Worm (Caenorhabditis elegans) whole organism, early embryonic: ENCODE data around the gene ZC317.2.

Source experiments
- B0310.2 ChIP-seq: sonication (generic microtip); optimal IDR thresholded peaks from 2 replicates; lab custom pipeline; 2016; ENCODE audit warnings: mild to moderate bottlenecking, missing genetic modification characterization, missing compliant biosample characterization
- F13C5.2 ChIP-seq: sonication (generic microtip); optimal IDR thresholded peaks from 2 replicates; lab custom pipeline; 2017; ENCODE audit warnings: mild to moderate bottlenecking, missing genetic modification characterization, inconsistent platforms, missing compliant biosample characterization
- aly-1 ChIP-seq: sonication (generic microtip); optimal IDR thresholded peaks from 2 replicates; lab custom pipeline; 2016; ENCODE audit warnings: missing genetic modification characterization, missing compliant biosample characterization
- ama-1 ChIP-seq: fragments of 150-350 bp; optimal IDR thresholded peaks from 2 replicates; lab custom pipeline; 2014
- ceh-13 ChIP-seq: fragments of 200-800 bp; sonication (Bioruptor generic); optimal IDR thresholded peaks from 2 replicates; lab custom pipeline; 2018; ENCODE audit warnings: mild to moderate bottlenecking, missing genetic modification characterization, missing compliant biosample characterization
- ceh-36 ChIP-seq: sonication (generic microtip); optimal IDR thresholded peaks from 2 replicates; lab custom pipeline; 2016; ENCODE audit warnings: missing genetic modification characterization, inconsistent platforms, missing compliant biosample characterization
- ets-7 ChIP-seq: sonication (generic microtip); optimal IDR thresholded peaks from 2 replicates; lab custom pipeline; 2016; ENCODE audit warnings: missing genotype, missing genetic modification characterization, missing compliant biosample characterization
- flt-1 ChIP-seq: fragments of 200-800 bp; sonication (Bioruptor generic); IDR thresholded peaks from 2 replicates; pipeline ENCODE4 v1.3.6; 2022; ENCODE audit warnings: missing genetic modification characterization, missing compliant biosample characterization
- hmbx-1 ChIP-seq: sonication (generic microtip); optimal IDR thresholded peaks from 2 replicates; lab custom pipeline; 2016; ENCODE audit warnings: mild to moderate bottlenecking, missing genetic modification characterization, missing compliant biosample characterization
- hmg-4 ChIP-seq: fragments of 200-800 bp; sonication (Bioruptor generic); optimal IDR thresholded peaks from 2 replicates; lab custom pipeline; 2018; ENCODE audit warnings: mild to moderate bottlenecking, missing genetic modification characterization, missing compliant biosample characterization
- hnd-1 ChIP-seq: sonication (generic microtip); optimal IDR thresholded peaks from 2 replicates; lab custom pipeline; 2016; ENCODE audit warnings: missing genetic modification characterization, missing compliant biosample characterization
- pes-1 ChIP-seq: fragments of 200-800 bp; sonication (Bioruptor generic); IDR thresholded peaks from 2 replicates; pipeline ENCODE4 v1.3.6; 2022; ENCODE audit warnings: missing genetic modification reagents, missing genetic modification characterization, missing compliant biosample characterization
- scrt-1 ChIP-seq: fragments of 200-800 bp; sonication (Bioruptor generic); IDR thresholded peaks from 2 replicates; pipeline ENCODE4 v1.3.6; 2022; ENCODE audit warnings: missing genetic modification characterization, missing compliant biosample characterization
- sea-1 ChIP-seq: fragments of 200-800 bp; sonication (Bioruptor generic); conservative IDR thresholded peaks from 2 replicates; pipeline ENCODE4 v1.3.6; 2022; ENCODE audit warnings: missing genetic modification characterization, missing compliant biosample characterization
- tbx-11 ChIP-seq: fragments of 200-800 bp; sonication (Bioruptor generic); IDR thresholded peaks from 2 replicates; pipeline ENCODE4 v1.3.6; 2022; ENCODE audit warnings: missing genetic modification characterization, missing compliant biosample characterization
- tbx-37 ChIP-seq: fragments of 200-800 bp; sonication (Bioruptor generic); conservative IDR thresholded peaks from 2 replicates; pipeline ENCODE4 v1.3.6; 2022; ENCODE audit warnings: missing genetic modification reagents, missing genetic modification characterization, missing compliant biosample characterization
- tra-4 ChIP-seq: sonication (generic microtip); optimal IDR thresholded peaks from 2 replicates; lab custom pipeline; 2017; ENCODE audit warnings: missing genetic modification characterization, missing compliant biosample characterization

ZC317.2 gene

DNA sequence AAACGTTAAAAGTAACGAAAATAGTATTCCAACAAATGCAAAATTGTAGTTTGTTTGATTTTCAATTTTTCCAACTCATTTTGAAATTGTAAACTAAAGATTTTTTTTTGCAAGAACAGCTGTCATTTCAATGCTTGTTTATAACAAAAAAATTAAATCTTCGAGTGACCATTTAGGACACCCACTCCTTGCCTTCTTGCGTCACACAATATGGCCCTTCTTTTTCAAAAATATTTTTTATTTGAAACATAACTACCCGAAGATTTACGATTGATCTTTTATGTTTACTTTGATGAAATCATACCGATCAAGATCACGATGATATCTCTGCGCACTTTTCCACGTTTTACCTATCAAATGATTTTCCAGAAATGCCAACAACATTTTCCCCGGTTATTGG, at the start of gene ZC317.2:
ZC317.2 (plus strand) TSS at position 301 of the 400 bp plus-strand sequence.
- TF ChIP-seq hnd-1 (tag; lab: Kevin White, UChicago) = no peak
- TF ChIP-seq flt-1 = no peak
- no peak for TF ChIP-seq B0310.2 (tag; lab: Kevin White, UChicago)
- TF ChIP-seq ama-1 (lab: Kevin White, UChicago) = no peak
- TF ChIP-seq pes-1 (GFP tag; lab: Robert Waterston, UW) = no peak
- TF ChIP-seq ets-7 (tag; lab: Kevin White, UChicago) = no peak
- no peak for TF ChIP-seq sea-1 (GFP tag; lab: Robert Waterston, UW)
- no peak for TF ChIP-seq hmg-4 (GFP tag; lab: Kevin White, UChicago)
- TF ChIP-seq ceh-13 = no peak
- no peak for TF ChIP-seq tbx-37 (GFP tag; lab: Robert Waterston, UW)
- no peak for TF ChIP-seq ceh-36
- TF ChIP-seq hmbx-1 = no peak
- no peak for TF ChIP-seq tbx-11 (GFP tag; lab: Robert Waterston, UW)
- TF ChIP-seq F13C5.2 (tag; lab: Kevin White, UChicago) = no peak
- TF ChIP-seq aly-1 (tag; lab: Kevin White, UChicago) = no peak
- TF ChIP-seq scrt-1 = no peak
- no peak for TF ChIP-seq tra-4 (tag; lab: Kevin White, UChicago)

DNA sequence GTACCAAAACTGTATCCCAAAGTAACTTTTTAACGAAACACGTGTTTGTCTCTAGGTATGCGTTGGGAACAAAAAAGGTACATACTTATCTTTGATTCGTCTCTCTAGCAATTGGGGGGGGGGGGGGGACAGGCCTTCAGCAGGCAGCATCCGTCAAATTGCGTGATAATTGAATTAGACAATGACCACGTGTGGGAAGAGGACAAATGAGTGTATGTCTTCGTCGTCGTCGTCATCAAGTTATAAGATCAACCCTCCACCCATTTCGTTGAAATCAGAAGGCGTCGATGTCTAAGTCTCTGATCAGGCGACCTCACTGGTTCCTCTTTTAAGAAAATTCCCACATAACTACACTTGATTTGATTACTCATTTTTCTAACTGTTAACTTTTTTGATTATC, 49.2 kb upstream of the ZC317.2 start, which contains the start of gene F08F3.4:
F08F3.4 (plus strand) TSS at position 277 of the 400 bp plus-strand sequence.
- TF ChIP-seq ceh-13 (no peak), B0310.2 (tag; lab: Kevin White, UChicago) (no peak), tbx-37 (GFP tag; lab: Robert Waterston, UW) (no peak), aly-1 (tag; lab: Kevin White, UChicago) (no peak), ceh-36 (no peak)

DNA sequence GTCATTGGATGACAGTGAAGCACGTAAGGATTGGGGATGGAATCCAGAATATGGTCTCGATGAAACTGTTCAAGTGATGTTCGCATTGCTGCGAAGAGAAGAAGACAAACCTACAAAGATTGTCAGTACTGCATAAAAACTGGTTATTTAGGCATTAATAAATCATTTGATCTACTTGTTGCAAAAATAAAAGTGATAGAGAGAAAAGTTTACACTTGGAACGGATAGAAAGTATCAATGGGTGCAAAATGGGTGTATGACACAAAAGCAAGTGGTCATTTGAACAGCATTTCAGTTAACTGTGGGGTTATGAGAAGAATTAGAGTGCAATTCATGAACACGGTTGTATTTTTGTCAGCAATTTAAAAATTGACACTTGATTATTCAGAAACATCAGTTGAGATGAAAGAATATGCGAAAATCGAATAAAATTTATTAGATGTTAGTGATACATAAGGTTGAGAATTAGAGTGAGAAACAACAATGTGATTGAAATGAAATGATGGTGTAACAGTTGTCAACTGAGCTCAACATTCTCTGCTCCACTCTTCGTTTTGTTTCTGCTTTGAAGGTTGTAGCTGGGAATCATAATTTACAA, 47.0 kb upstream of the ZC317.2 start, which contains the start of gene F08F3.10:
F08F3.10 (plus strand) TSS at position 548 of the 598 bp plus-strand sequence.
- TF ChIP-seq hmbx-1 (no peak), ceh-36 (no peak), ets-7 (tag; lab: Kevin White, UChicago) (no peak), scrt-1 (no peak), B0310.2 (tag; lab: Kevin White, UChicago) (no peak), F13C5.2 (tag; lab: Kevin White, UChicago) (no peak), tbx-37 (GFP tag; lab: Robert Waterston, UW) (no peak), hmg-4 (GFP tag; lab: Kevin White, UChicago) (no peak), ama-1 (lab: Kevin White, UChicago) (no peak), tbx-11 (GFP tag; lab: Robert Waterston, UW) (no peak), flt-1 (no peak), sea-1 (GFP tag; lab: Robert Waterston, UW) (no peak), tra-4 (tag; lab: Kevin White, UChicago) (no peak), aly-1 (tag; lab: Kevin White, UChicago) (no peak), pes-1 (GFP tag; lab: Robert Waterston, UW) (no peak), hnd-1 (tag; lab: Kevin White, UChicago) (no peak)

DNA sequence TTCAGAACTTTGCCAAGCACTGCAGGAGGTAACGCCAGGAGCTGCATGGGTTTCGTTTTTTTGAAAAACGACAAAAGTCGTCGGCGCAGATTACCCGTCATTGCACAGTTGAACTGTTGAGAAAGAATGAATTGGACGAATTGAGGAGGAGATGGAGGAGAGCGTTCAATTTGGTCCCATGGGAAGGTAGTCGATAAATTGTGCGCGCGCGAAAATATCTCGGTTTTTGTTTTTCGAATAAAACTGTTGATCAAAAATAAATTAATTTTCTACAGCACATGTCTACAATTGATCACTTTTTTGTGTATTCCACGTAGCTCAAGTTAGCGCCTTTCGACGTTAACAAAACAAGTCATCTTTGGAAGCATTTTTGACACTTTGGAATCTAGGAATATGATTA, 40.0 kb upstream of the ZC317.2 start, which contains the start of gene F08F3.6:
F08F3.6 (minus strand) TSS at position 153 of the 400 bp plus-strand sequence.
- TF ChIP-seq hnd-1 (tag; lab: Kevin White, UChicago) (no peak), aly-1 (tag; lab: Kevin White, UChicago) (no peak), B0310.2 (tag; lab: Kevin White, UChicago) (no peak), ceh-13 (no peak), tra-4 (tag; lab: Kevin White, UChicago) (no peak)

DNA sequence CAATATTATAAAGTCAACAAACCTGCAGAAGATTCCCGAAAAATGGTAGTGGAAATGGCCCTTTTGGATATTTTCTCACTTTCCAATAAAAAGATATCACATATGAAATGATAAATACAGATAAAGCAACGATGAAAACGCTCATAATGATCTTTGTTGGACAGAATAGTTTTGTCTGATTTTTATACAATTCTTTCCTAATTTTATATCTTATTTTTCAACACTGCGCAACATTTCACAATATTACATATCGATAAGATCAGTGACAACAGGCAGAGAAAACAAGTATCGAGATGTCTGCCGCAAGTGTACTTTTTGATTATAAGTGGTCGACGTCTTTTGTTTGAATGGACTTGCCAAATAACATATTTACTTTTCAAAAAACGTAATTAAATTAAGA, 36.8 kb upstream of the ZC317.2 start, which contains the start of gene cyp-14A5:
cyp-14A5 (minus strand) TSS at position 163 of the 400 bp plus-strand sequence.
- no peak for TF ChIP-seq sea-1 (GFP tag; lab: Robert Waterston, UW)
- TF ChIP-seq ceh-36 = no peak
- no peak for TF ChIP-seq ets-7 (tag; lab: Kevin White, UChicago)
- TF ChIP-seq ama-1 (lab: Kevin White, UChicago) = no peak
- TF ChIP-seq tbx-11 (GFP tag; lab: Robert Waterston, UW) = no peak
- no peak for TF ChIP-seq pes-1 (GFP tag; lab: Robert Waterston, UW)

DNA sequence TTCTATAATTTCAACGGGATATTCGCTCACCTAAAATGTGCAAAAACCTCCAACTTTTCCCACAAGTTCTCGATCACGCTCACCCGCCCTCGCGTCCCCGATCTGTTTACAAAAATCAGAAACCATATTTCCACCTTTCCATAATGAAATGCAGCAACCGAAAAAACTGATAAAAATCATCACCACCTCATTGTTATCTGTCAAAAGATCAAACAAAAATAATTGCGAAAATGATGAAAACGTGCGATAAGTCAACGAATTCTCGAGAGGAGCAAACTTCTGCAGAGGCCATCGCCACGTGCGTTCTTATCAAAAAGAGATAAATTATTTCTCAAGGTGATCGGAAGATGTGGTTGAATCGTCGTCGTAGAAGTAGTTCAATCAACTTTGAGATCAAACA, 34.9 kb upstream of the ZC317.2 start:
- TF ChIP-seq scrt-1 (no peak), hnd-1 (tag; lab: Kevin White, UChicago) (no peak), ets-7 (tag; lab: Kevin White, UChicago) (no peak), tra-4 (tag; lab: Kevin White, UChicago) (no peak), hmg-4 (GFP tag; lab: Kevin White, UChicago) (no peak), ceh-13 (no peak), sea-1 (GFP tag; lab: Robert Waterston, UW) (no peak)

DNA sequence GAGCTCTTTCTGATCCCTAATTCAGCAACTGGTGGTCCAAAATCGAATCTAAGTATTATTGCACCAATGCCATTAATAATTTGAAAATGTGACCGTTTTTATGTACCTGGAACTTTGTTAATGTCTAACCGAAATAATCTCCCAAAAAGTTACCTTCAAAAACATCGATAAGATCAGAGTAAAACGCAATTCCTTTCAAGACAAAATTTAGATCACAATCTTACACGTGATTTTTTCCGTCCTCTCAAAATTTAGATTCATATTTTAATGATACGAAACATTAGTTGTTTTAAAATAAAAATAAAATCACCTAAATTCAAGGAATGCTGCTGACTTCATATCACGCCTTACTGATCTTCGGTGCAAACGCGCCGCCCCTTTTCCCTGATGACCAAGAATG, 33.6 kb upstream of the ZC317.2 start:
- TF ChIP-seq ceh-13 (no peak), aly-1 (tag; lab: Kevin White, UChicago) (no peak), tbx-11 (GFP tag; lab: Robert Waterston, UW) (no peak), ets-7 (tag; lab: Kevin White, UChicago) (no peak), sea-1 (GFP tag; lab: Robert Waterston, UW) (no peak)

DNA sequence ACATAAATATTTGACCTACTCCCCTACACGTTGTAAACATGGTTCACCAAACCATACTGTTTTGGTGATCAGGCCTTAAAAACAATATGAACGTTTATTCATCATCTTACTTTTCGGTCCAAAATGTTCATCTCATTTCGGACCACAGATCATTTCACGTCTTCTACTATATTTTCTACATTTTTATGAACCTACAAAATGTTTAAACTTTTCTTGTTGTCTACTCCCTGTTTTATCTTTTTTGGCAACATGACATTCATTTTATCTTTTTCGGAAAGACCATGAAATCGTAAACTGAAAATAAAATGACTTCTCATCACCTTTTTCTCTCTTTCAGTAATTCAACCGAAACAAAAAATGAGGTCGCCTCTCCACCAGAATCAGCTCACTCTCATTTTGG, 32.0 kb upstream of the ZC317.2 start, which contains the start of gene rhr-1:
rhr-1 (plus strand) TSS at position 301 of the 400 bp plus-strand sequence.
- TF ChIP-seq B0310.2 (tag; lab: Kevin White, UChicago) = no peak
- TF ChIP-seq tra-4 (tag; lab: Kevin White, UChicago) = no peak
- no peak for TF ChIP-seq F13C5.2 (tag; lab: Kevin White, UChicago)
- no peak for TF ChIP-seq scrt-1
- no peak for TF ChIP-seq tbx-11 (GFP tag; lab: Robert Waterston, UW)
- TF ChIP-seq ceh-13 = no peak
- no peak for TF ChIP-seq hnd-1 (tag; lab: Kevin White, UChicago)
- no peak for TF ChIP-seq ama-1 (lab: Kevin White, UChicago)
- no peak for TF ChIP-seq sea-1 (GFP tag; lab: Robert Waterston, UW)
- no peak for TF ChIP-seq hmbx-1
- no peak for TF ChIP-seq hmg-4 (GFP tag; lab: Kevin White, UChicago)
- no peak for TF ChIP-seq pes-1 (GFP tag; lab: Robert Waterston, UW)
- TF ChIP-seq ets-7 (tag; lab: Kevin White, UChicago) = no peak
- no peak for TF ChIP-seq tbx-37 (GFP tag; lab: Robert Waterston, UW)
- no peak for TF ChIP-seq flt-1
